Fruit fly (Drosophila melanogaster): Measurements from ENCODE around the gene spen.

Gene spen

DNA sequence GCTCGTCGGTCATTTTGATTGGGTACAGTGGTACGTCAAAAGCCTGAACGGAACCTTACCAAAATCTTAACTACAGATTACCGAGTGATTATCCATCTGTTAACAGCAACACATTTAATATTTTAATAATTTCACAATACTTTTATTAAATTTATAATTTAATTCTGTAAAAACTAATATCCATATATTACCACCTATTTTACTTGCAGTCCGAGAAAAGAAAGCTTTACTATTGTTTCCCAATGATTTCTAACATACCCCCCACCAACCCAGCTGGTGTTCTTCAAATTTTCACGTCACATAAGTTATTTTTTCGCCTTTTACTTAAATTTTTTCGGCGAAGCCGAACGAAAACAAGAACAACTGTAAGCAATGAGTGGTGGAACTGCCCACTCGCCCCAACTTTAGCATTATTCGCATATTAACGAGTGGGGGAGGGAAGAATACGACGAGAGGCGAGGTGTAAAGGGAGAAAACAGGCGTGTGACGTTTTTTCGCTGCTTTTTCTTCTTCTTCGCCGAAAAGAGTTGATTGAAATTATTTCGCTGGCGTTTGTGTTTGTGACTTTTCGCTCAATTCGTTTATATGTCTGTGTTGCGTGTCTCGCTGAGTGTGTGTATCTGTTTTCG lies 89.1 kb downstream of the spen start (continued):
- TF ChIP-seq CG17361 (GFP tag; IDR thresholded peaks at IDR 0.05) (peak; percentile 80), CG16779 (GFP tag; IDR thresholded peaks at IDR 0.05) (no peak), Doc3 (GFP tag; IDR thresholded peaks at IDR 0.05; ENCODE audit: partially characterized antibody) (no peak), CG4424 (GFP tag; optimal IDR thresholded peaks at IDR 0.05) (peak; percentile 37), CG3407 (GFP tag; optimal IDR thresholded peaks at IDR 0.05) (peak; percentile 9), zfh2 (GFP tag; optimal IDR thresholded peaks at IDR 0.05) (peak; percentile 24), Atf6 (GFP tag; IDR thresholded peaks at IDR 0.05) (peak; percentile 43; the same call in 1 of the 2 replicates), Rfx (GFP tag; IDR thresholded peaks at IDR 0.05) (peak; percentile 75), CG17359 (tag; optimal IDR thresholded peaks at IDR 0.05) (peak; percentile 54), Fer3 (tag; optimal IDR thresholded peaks at IDR 0.05) (peak; percentile 46), ase (GFP tag; IDR thresholded peaks at IDR 0.05) (no peak), ac (GFP tag; optimal IDR thresholded peaks at IDR 0.05) (no peak), cad (GFP tag; optimal IDR thresholded peaks at IDR 0.05) (no peak), slbo (GFP tag; IDR thresholded peaks at IDR 0.05) (peak; percentile 75), CG17802 (tag; optimal IDR thresholded peaks at IDR 0.05) (no peak), mld (GFP tag; IDR thresholded peaks at IDR 0.05; ENCODE audit: partially characterized antibody) (no peak), D19B (GFP tag; optimal IDR thresholded peaks at IDR 0.05) (peak; percentile 73), BtbVII (GFP tag; optimal IDR thresholded peaks at IDR 0.05) (peak; percentile 75), Side (GFP tag; optimal IDR thresholded peaks at IDR 0.05) (no peak), Adf1 (GFP tag; IDR thresholded peaks at IDR 0.05) (peak; percentile 80), Trl (optimal IDR thresholded peaks at IDR 0.05) (peak in 1 of 2 experiments; percentile 45), Trl (GFP tag; optimal IDR thresholded peaks at IDR 0.05) (no peak), sd (tag; optimal IDR thresholded peaks at IDR 0.05) (peak; percentile 61), CG4360 (GFP tag; IDR thresholded peaks at IDR 0.05) (no peak; the same call in 1 of the 2 replicates), NfI (GFP tag; optimal IDR thresholded peaks at IDR 0.05) (peak; percentile 58), CG10274 (GFP tag; optimal IDR thresholded peaks at IDR 0.05) (peak; percentile 32), CG10147 (GFP tag; optimal IDR thresholded peaks at IDR 0.05) (peak; percentile 44), gsb (GFP tag; IDR thresholded peaks at IDR 0.05) (no peak), jigr1 (GFP tag; IDR thresholded peaks at IDR 0.05) (no peak), pum (GFP tag; optimal IDR thresholded peaks at IDR 0.05) (no peak), CG14965 (GFP tag; optimal IDR thresholded peaks at IDR 0.05; ENCODE audit: borderline replicate concordance) (no peak), sug (tag; optimal IDR thresholded peaks at IDR 0.05) (peak; percentile 55), gfzf (GFP tag; optimal IDR thresholded peaks at IDR 0.05) (no peak), Gsc (GFP tag; IDR thresholded peaks at IDR 0.05) (no peak), cg (GFP tag; optimal IDR thresholded peaks at IDR 0.05) (peak; percentile 56), CG16863 (GFP tag; optimal IDR thresholded peaks at IDR 0.05) (no peak), Mes4 (GFP tag; optimal IDR thresholded peaks at IDR 0.05) (no peak), bsh (GFP tag; optimal IDR thresholded peaks at IDR 0.05) (peak; percentile 41 to 54), Oaz (GFP tag; IDR thresholded peaks at IDR 0.05) (no peak), sima (GFP tag; optimal IDR thresholded peaks at IDR 0.05) (no peak), shn (GFP tag; optimal IDR thresholded peaks at IDR 0.05) (no peak), CG11696 (GFP tag; IDR thresholded peaks at IDR 0.05) (no peak), gsb-n (tag; optimal IDR thresholded peaks at IDR 0.05) (no peak), D (optimal IDR thresholded peaks at IDR 0.05) (no peak), D (GFP tag; optimal IDR thresholded peaks at IDR 0.05) (no peak), Ssrp (tag; optimal IDR thresholded peaks at IDR 0.05) (peak; percentile 24), lov (optimal IDR thresholded peaks at IDR 0.05) (no peak), lov (GFP tag; IDR thresholded peaks at IDR 0.05) (no peak), esg (GFP tag; conservative IDR thresholded peaks at IDR 0.05) (peak; percentile 37), Bdp1 (GFP tag; optimal IDR thresholded peaks at IDR 0.05) (no peak), CG12769 (tag; optimal IDR thresholded peaks at IDR 0.05) (peak; percentile 77), dan (GFP tag; IDR thresholded peaks at IDR 0.05) (no peak)
